Worm (Caenorhabditis elegans) whole organism, mixed stage, embryonic: Measurements from ENCODE around the gene F59A7.2.

Experiments used
- ceh-43 ChIP-seq: fragments of 200-800 bp; sonication (Bioruptor generic); optimal IDR thresholded peaks from 2 replicates; lab custom pipeline; 2018; ENCODE audit warnings: mild to moderate bottlenecking, missing genetic modification characterization, moderate library complexity, missing compliant biosample characterization
- ces-1 ChIP-seq: fragments of 150-350 bp; optimal IDR thresholded peaks from 2 replicates; lab custom pipeline; 2014; ENCODE audit warnings: missing biosample characterization, missing genetic modification reagents, missing genetic modification characterization
- cnd-1 ChIP-seq: fragments of 200-800 bp; sonication (Bioruptor generic); optimal IDR thresholded peaks from 2 replicates; lab custom pipeline; 2018; ENCODE audit warnings: mild to moderate bottlenecking, missing genetic modification characterization, missing compliant biosample characterization
- elt-1 ChIP-seq: sonication (generic microtip); optimal IDR thresholded peaks from 2 replicates; lab custom pipeline; 2017; ENCODE audit warnings: missing genetic modification characterization, mild to moderate bottlenecking, missing compliant biosample characterization, antibody characterized with exemption, moderate library complexity, borderline replicate concordance; ENCODE audit not compliant: insufficient read depth
- elt-3 ChIP-seq: fragments of 150-350 bp; optimal IDR thresholded peaks from 2 replicates; lab custom pipeline; 2014; ENCODE audit warnings: missing biosample characterization, missing genetic modification characterization
- lin-13 ChIP-seq: fragments of 150-350 bp; optimal IDR thresholded peaks from 2 replicates; lab custom pipeline; 2014; ENCODE audit warnings: missing biosample characterization, missing genetic modification characterization
- lsy-2 ChIP-seq: fragments of 150-350 bp; optimal IDR thresholded peaks from 2 replicates; lab custom pipeline; 2014; ENCODE audit warnings: missing biosample characterization, missing genetic modification characterization
- mab-5 ChIP-seq: fragments of 150-350 bp; optimal IDR thresholded peaks from 2 replicates; lab custom pipeline; 2014; ENCODE audit warnings: missing biosample characterization, missing genetic modification characterization
- mep-1 ChIP-seq: fragments of 150-350 bp; optimal IDR thresholded peaks from 2 replicates; lab custom pipeline; 2017; ENCODE audit warnings: missing biosample characterization, missing genetic modification reagents, missing genetic modification characterization, inconsistent platforms
- nhr-237 ChIP-seq: fragments of 150-350 bp; optimal IDR thresholded peaks from 2 replicates; lab custom pipeline; 2014; ENCODE audit warnings: missing biosample characterization, missing genetic modification characterization
- nhr-28 ChIP-seq: fragments of 150-350 bp; optimal IDR thresholded peaks from 2 replicates; lab custom pipeline; 2014; ENCODE audit warnings: missing biosample characterization, missing genetic modification characterization
- pha-4 ChIP-seq: fragments of 150-350 bp; optimal IDR thresholded peaks from 2 replicates; lab custom pipeline; 2018; ENCODE audit warnings: missing biosample characterization, missing genetic modification reagents, missing genetic modification characterization
- snpc-4 ChIP-seq: fragments of 150-350 bp; optimal IDR thresholded peaks from 2 replicates; lab custom pipeline; 2014; ENCODE audit warnings: missing biosample characterization, missing genetic modification characterization

DNA sequence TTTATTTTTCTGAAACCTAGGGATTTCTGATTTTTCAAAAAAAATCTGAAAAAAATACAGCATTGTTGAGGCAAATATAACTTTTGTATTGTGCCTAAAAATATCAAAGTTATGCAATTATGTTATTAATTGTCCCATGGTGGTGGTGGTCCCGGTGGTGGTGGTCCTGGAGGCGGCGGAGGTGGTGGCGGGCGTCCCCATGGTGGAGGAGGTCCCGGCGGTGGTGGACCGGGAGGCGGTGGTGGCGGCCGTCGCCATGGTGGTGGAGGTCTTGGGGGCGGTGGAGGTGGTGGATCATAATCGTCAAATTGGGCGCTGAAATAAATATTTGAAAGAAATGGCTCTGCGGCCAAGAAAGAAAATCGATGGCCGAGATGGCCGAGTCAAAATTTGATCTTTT, 34.5 kb upstream of the F59A7.2 start:
- TF ChIP-seq lin-13 (tag; lab: Kevin White, UChicago), result no peak
- no peak for TF ChIP-seq mab-5 (tag; lab: Kevin White, UChicago)
- no peak for TF ChIP-seq nhr-237
- TF ChIP-seq ces-1 (GFP tag; lab: Kevin White, UChicago), result no peak
- TF ChIP-seq snpc-4 (tag; lab: Kevin White, UChicago), result no peak
- TF ChIP-seq lsy-2 (tag; lab: Kevin White, UChicago), result no peak
- TF ChIP-seq pha-4 (tag; lab: Kevin White, UChicago), result no peak
- TF ChIP-seq elt-3, result no peak
- TF ChIP-seq cnd-1 (tag; lab: Kevin White, UChicago), result no peak
- no peak for TF ChIP-seq mep-1 (tag; lab: Kevin White, UChicago)
- no peak for TF ChIP-seq nhr-28 (tag; lab: Kevin White, UChicago)
- no peak for TF ChIP-seq elt-1 (tag; lab: Kevin White, UChicago)
- no peak for TF ChIP-seq ceh-43 (GFP tag; lab: Kevin White, UChicago)
